Fruit fly (Drosophila melanogaster) whole organism, pupa: ENCODE results near the gene CG6878.

Experiments used
- CG12605 ChIP-seq: fragments of 200-800 bp; sonication (Bioruptor generic); IDR thresholded peaks from 2 replicates; pipeline ENCODE4 v1.3.6; 2022; ENCODE audit warnings: missing biosample characterization, missing genetic modification characterization
- CG13204 ChIP-seq: fragments of 200-800 bp; sonication (Bioruptor generic); optimal IDR thresholded peaks from 2 replicates; lab custom pipeline; 2018; ENCODE audit warnings: missing biosample characterization, mild to moderate bottlenecking, missing genetic modification characterization, moderate library complexity
- CG14655 ChIP-seq: fragments of 200-800 bp; sonication (Bioruptor generic); optimal IDR thresholded peaks from 3 replicates; lab custom pipeline; 2017; ENCODE audit warnings: mild to moderate bottlenecking, missing biosample characterization, missing genetic modification reagents, missing genetic modification characterization
- Pif1B ChIP-seq: fragments of 200-800 bp; sonication (Bioruptor generic); optimal IDR thresholded peaks from 3 replicates; lab custom pipeline; 2016; ENCODE audit warnings: missing biosample characterization, missing genetic modification characterization
- Snoo ChIP-seq: fragments of 200-800 bp; sonication (Bioruptor generic); optimal IDR thresholded peaks from 3 replicates; lab custom pipeline; 2017; ENCODE audit warnings: missing biosample characterization, mild to moderate bottlenecking, missing genetic modification characterization, inconsistent platforms

DNA sequence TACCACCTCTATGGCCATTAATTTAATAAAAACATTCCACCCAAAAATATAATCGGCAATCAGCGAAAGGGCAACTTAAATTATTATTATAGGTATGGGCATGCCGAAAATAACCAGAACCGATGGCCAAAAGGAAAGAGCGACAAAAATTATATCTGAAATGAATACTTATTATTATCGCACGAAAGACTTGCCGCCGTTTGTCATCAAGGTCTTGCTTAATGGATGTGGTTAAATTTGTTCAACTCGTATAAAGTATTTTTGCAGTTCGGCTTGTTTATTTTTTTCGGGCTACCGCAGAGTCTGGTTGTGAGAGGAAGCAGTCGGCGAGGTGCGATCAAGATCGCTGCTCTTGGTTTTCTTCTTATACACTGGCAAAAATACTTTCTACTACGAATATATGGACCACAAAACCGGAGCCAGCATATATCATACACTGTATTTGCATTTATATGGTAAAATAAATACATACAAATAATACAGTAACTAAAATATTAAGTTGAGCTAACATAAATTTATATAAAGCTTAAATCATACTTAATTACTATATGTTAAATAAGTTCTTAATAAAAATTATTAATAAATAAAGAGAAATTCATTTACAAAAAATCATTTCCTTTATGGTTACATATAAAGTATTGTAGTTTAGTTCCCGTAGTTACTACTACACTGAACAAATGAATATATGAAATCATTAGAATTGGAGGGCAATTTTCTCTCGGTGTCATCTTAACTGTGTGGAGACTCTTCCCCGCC lies 47.3 kb downstream of the CG6878 start:
- TF ChIP-seq Pif1B (GFP tag; lab: Kevin White, UChicago): no peak
- TF ChIP-seq Snoo (tag; lab: Kevin White, UChicago): peak; percentile 74
- TF ChIP-seq CG14655: peak; percentile 45
- TF ChIP-seq CG12605 (GFP tag; lab: Robert Waterston, UW): no peak
- no peak for TF ChIP-seq CG13204 (GFP tag; lab: Kevin White, UChicago)
